Worm (Caenorhabditis elegans) whole organism, early embryonic: ENCODE results near the gene sec-24.1.

Source experiments
- ama-1 ChIP-seq: fragments of 150-350 bp; optimal IDR thresholded peaks from 2 replicates; lab custom pipeline; 2014
- flt-1 ChIP-seq: fragments of 200-800 bp; sonication (Bioruptor generic); IDR thresholded peaks from 2 replicates; pipeline ENCODE4 v1.3.6; 2022; ENCODE audit warnings: missing genetic modification characterization, missing compliant biosample characterization
- tra-4 ChIP-seq: sonication (generic microtip); optimal IDR thresholded peaks from 2 replicates; lab custom pipeline; 2017; ENCODE audit warnings: missing genetic modification characterization, missing compliant biosample characterization

ce11 chrIV:11566146-11566545, at the start of gene sec-24.1:
- TF ChIP-seq flt-1 (GFP tag; lab: Robert Waterston, UW) (no peak), tra-4 (tag; lab: Kevin White, UChicago) (no peak), ama-1 (lab: Kevin White, UChicago) (no peak)
